Worm (Caenorhabditis elegans): Measurements from ENCODE around the gene srx-20.

The srx-20 gene

DNA sequence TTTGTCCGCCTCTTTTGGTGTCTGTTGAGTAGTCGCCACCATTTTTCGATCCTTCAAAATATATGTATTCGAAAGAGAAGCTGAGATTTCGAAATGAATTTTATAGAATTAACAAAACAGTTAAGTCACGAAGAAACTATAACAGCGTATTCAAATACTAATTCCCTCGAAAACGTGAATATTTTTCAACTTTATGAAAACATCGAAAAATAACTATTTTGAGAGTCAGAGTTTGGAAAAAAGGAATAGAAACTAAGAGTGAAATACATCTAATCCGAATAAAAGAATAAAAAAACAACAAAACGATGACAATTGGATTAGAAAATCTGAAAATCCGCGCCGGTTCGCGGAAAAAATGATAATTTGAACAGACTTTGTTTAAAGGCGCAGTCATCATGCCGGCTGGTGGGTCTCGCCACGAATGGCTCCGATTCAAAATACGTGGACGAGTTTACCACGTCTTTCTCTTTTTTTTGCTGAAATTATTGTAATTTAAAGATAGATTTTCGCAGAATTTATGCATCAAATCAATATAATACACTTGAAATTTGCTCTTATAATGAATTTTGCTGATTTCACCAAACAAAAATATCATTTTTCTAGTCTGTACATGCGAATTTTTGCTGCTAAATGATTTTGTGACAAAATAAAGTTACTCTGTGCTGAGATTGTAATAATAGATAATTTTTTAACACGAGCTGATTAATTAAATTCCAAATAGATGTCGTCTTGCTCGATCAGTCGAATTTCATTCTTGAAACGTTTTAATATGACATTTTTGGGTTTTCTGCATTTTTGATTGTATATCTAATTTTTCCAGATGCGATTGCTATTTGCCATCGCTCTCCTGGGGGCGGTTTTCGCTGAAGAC lies 42.2 kb downstream of the srx-20 start, which contains the start of the genes rpn-1 and ribo-1 (continued):
- no peak for TF ChIP-seq ZK546.5 (tag; optimal IDR thresholded peaks at IDR 0.05)
- no peak for TF ChIP-seq ceh-9 (tag; optimal IDR thresholded peaks at IDR 0.05)
- TF ChIP-seq nhr-28 (tag; optimal IDR thresholded peaks at IDR 0.05) = no peak

DNA sequence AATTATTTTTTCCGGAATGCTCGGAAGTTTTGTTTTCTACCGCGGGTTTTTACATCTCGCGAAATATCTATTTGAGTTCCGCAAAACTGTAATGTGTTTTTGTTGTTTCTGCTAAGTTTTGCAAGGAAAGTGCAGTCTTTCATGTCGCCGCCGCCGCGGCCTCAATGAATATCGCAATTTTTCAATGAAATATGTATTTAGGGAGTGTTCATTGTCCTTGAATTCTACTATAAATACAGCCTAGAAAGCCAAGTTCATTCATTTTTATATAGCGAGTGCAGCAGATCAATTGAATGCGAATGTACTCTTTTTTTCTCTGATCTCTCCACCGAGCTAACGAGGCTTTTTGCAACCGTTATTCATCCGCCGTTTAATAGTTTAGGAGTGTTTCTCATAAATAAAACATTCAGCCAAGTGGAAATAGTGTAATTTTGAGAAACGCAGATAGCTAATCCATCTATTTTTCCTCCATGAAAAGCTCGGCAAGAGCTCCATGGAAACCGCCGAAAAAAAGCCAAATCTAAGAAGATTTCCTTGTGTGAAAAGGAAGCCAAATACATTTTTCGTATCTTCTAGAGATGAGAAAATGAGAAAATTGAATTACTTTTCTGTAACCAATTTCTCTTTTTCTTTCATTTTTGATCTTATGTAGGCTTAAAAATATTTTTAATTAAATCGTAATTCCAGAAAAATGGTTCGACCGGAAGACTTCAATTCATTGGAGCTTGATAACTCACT lies 45.1 kb downstream of the srx-20 start, which contains the start of gene T22D1.3:
T22D1.3 (plus strand) TSS at position 688 of the 738 bp plus-strand sequence.
- TF ChIP-seq egl-5 (tag; optimal IDR thresholded peaks at IDR 0.05) = no peak
- TF ChIP-seq nhr-23 (tag; optimal IDR thresholded peaks at IDR 0.05) = peak; percentile 8

DNA sequence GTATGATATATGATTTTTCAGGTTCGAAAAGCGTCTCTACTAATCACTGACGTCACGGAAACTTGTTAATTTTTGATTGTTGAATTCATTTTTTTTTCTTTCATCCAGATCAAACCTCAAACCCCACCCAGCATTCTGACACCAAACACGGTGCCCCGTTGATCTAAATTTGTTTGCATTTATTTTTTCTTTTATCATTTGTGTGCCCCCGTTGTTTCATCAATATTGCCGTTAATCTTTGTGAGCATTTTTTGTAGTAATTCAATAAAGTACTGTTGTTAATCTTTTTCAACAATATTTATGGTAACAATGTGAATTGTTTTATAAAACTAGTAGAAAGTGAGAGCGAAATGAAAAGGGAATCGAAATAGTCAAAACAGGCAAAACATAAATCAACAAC lies 48.9 kb downstream of the srx-20 start:
- TF ChIP-seq hmg-11 (tag; optimal IDR thresholded peaks at IDR 0.05) (no peak), nhr-67 (tag; optimal IDR thresholded peaks at IDR 0.05) (no peak), nhr-76 (tag; optimal IDR thresholded peaks at IDR 0.05) (no peak), egl-27 (tag; optimal IDR thresholded peaks at IDR 0.05) (no peak), mml-1 (tag; optimal IDR thresholded peaks at IDR 0.05) (no peak), lsy-12 (tag; optimal IDR thresholded peaks at IDR 0.05) (no peak), ceh-28 (tag; optimal IDR thresholded peaks at IDR 0.05) (no peak), daf-12 (tag; optimal IDR thresholded peaks at IDR 0.05) (no peak), pqm-1 (tag; optimal IDR thresholded peaks at IDR 0.05) (no peak), snpc-4 (tag; optimal IDR thresholded peaks at IDR 0.05) (no peak), zag-1 (tag; optimal IDR thresholded peaks at IDR 0.05) (no peak), sea-2 (GFP tag; optimal IDR thresholded peaks at IDR 0.05) (no peak), ceh-16 (tag; optimal IDR thresholded peaks at IDR 0.05) (no peak), R02D3.7 (tag; optimal IDR thresholded peaks at IDR 0.05) (no peak), unc-39 (tag; optimal IDR thresholded peaks at IDR 0.05) (no peak)
